Fruit fly (Drosophila melanogaster) whole organism, wandering third instar larva: Measurements from ENCODE around the gene CG17192.
A peak's percentile ranks its signal among the peaks of the same experiment; 100 is the strongest.

Source experiments
- Abd-B ChIP-seq: fragments of >200 bp; optimal IDR thresholded peaks from 2 replicates; lab custom pipeline; 2017; ENCODE audit warnings: missing biosample characterization, missing genetic modification characterization
- CG32264 ChIP-seq: fragments of 200-800 bp; sonication (Bioruptor generic); optimal IDR thresholded peaks from 2 replicates; lab custom pipeline; 2016; ENCODE audit warnings: missing biosample characterization, missing genetic modification characterization
- CG9705 ChIP-seq: fragments of 200-800 bp; sonication (Bioruptor generic); optimal IDR thresholded peaks from 2 replicates; lab custom pipeline; 2018; ENCODE audit warnings: missing biosample characterization, mild to moderate bottlenecking, missing genetic modification characterization
- Dfd ChIP-seq: fragments of >200 bp; optimal IDR thresholded peaks from 2 replicates; lab custom pipeline; 2017; ENCODE audit warnings: missing biosample characterization, missing genetic modification characterization
- Dif ChIP-seq: fragments of 200-275, 200-300 bp; sonication (Bioruptor generic); optimal IDR thresholded peaks from 2 replicates; lab custom pipeline; 2018; ENCODE audit warnings: missing biosample characterization, missing genetic modification characterization; ENCODE audit not compliant: partially characterized antibody
- HLH106 ChIP-seq: fragments of 200-800 bp; optimal IDR thresholded peaks from 3 replicates; lab custom pipeline; 2019; ENCODE audit warnings: missing biosample characterization, mild to moderate bottlenecking, missing genetic modification characterization, moderate library complexity
- Hnf4 ChIP-seq: fragments of 200-800 bp; sonication (Bioruptor generic); optimal IDR thresholded peaks from 2 replicates; lab custom pipeline; 2016; ENCODE audit warnings: missing biosample characterization, mild to moderate bottlenecking, missing genetic modification characterization
- Hr78 ChIP-seq: fragments of >200 bp; optimal IDR thresholded peaks from 2 replicates; lab custom pipeline; 2017; ENCODE audit warnings: missing biosample characterization, missing genetic modification characterization
- Hr83 ChIP-seq: fragments of 200-300 bp; sonication (Bioruptor generic); optimal IDR thresholded peaks from 2 replicates; lab custom pipeline; 2016; ENCODE audit warnings: missing biosample characterization, mild to moderate bottlenecking, missing genetic modification characterization, moderate library complexity; ENCODE audit not compliant: poor library complexity, severe bottlenecking
- Myc ChIP-seq: fragments of >200 bp; optimal IDR thresholded peaks from 2 replicates; lab custom pipeline; 2017
- OdsH ChIP-seq: fragments of 200-800 bp; sonication (Bioruptor generic); optimal IDR thresholded peaks from 2 replicates; lab custom pipeline; 2016; ENCODE audit warnings: missing biosample characterization, mild to moderate bottlenecking, missing genetic modification characterization
- Rel ChIP-seq, 2 experiments: fragments of 200-800 bp; sonication (Bioruptor generic) in 1 of 2; optimal IDR thresholded peaks; 2 replicates in 1 of 2; 3 replicates in 1 of 2; lab custom pipeline; 2016 to 2019; ENCODE audit warnings: mild to moderate bottlenecking in 2 of 2, missing biosample characterization in 2 of 2, missing genetic modification characterization in 2 of 2, moderate library complexity in 1 of 2
- Sp1 ChIP-seq: fragments of 200-800 bp; sonication (Bioruptor generic); optimal IDR thresholded peaks from 3 replicates; lab custom pipeline; 2019; ENCODE audit warnings: missing biosample characterization, mild to moderate bottlenecking, missing genetic modification characterization, moderate library complexity
- Vsx2 ChIP-seq: fragments of 200-300, 225-300 bp; sonication (Bioruptor generic); optimal IDR thresholded peaks from 2 replicates; lab custom pipeline; 2018; ENCODE audit warnings: missing biosample characterization, missing genetic modification characterization; ENCODE audit not compliant: partially characterized antibody
- brk ChIP-seq: fragments of 200-800 bp; sonication (Bioruptor generic); optimal IDR thresholded peaks from 2 replicates; lab custom pipeline; 2016; ENCODE audit warnings: missing biosample characterization, mild to moderate bottlenecking, missing genetic modification characterization
- dl ChIP-seq, 2 experiments: fragments of 175-275, 200-275 bp in 1 of 2; fragments of 200-275 bp in 1 of 2; sonication (Bioruptor generic); optimal IDR thresholded peaks; lab custom pipeline; 2018; ENCODE audit warnings: mild to moderate bottlenecking in 2 of 2, missing biosample characterization in 2 of 2, missing genetic modification characterization in 2 of 2, moderate library complexity in 2 of 2; ENCODE audit not compliant: partially characterized antibody in 2 of 2, insufficient read depth in 1 of 2
- dmrt93B ChIP-seq: fragments of 200-800 bp; sonication (Bioruptor generic); optimal IDR thresholded peaks from 2 replicates; lab custom pipeline; 2018; ENCODE audit warnings: missing biosample characterization, mild to moderate bottlenecking, missing genetic modification characterization
- dsf ChIP-seq: sonication (Bioruptor generic); optimal IDR thresholded peaks from 2 replicates; lab custom pipeline; 2016; ENCODE audit warnings: missing biosample characterization, missing genetic modification characterization, borderline replicate concordance
- foxo ChIP-seq, 2 experiments: fragments of 200-800 bp; sonication (Bioruptor generic); optimal IDR thresholded peaks; 2 replicates in 1 of 2; 3 replicates in 1 of 2; lab custom pipeline; 2016 to 2017; ENCODE audit warnings: missing biosample characterization in 2 of 2, missing genetic modification characterization in 2 of 2
- fru ChIP-seq: fragments of 200-800 bp; sonication (Bioruptor generic); optimal IDR thresholded peaks from 3 replicates; lab custom pipeline; 2016; ENCODE audit warnings: missing biosample characterization, mild to moderate bottlenecking, missing genetic modification characterization
- h ChIP-seq: fragments of 200-800 bp; sonication (Bioruptor generic); optimal IDR thresholded peaks from 3 replicates; lab custom pipeline; 2016; ENCODE audit warnings: missing biosample characterization, mild to moderate bottlenecking, missing genetic modification characterization
- jim ChIP-seq: fragments of 175-275, 200-325 bp; sonication (Bioruptor generic); optimal IDR thresholded peaks from 2 replicates; lab custom pipeline; 2016; ENCODE audit warnings: missing biosample characterization, mild to moderate bottlenecking, missing genetic modification characterization
- lola ChIP-seq: fragments of >200 bp; optimal IDR thresholded peaks from 2 replicates; lab custom pipeline; 2017; ENCODE audit warnings: missing biosample characterization, missing genetic modification characterization
- psq ChIP-seq: fragments of 200-800 bp; sonication (Bioruptor generic); optimal IDR thresholded peaks from 3 replicates; lab custom pipeline; 2017; ENCODE audit warnings: missing biosample characterization, mild to moderate bottlenecking, missing genetic modification characterization, moderate library complexity
- rgr ChIP-seq: fragments of 200-800 bp; sonication (Bioruptor generic); optimal IDR thresholded peaks from 3 replicates; lab custom pipeline; 2016; ENCODE audit warnings: missing biosample characterization, mild to moderate bottlenecking, missing genetic modification characterization
- sv ChIP-seq: fragments of 200-800 bp; sonication (Bioruptor generic); optimal IDR thresholded peaks from 3 replicates; lab custom pipeline; 2016; ENCODE audit warnings: missing biosample characterization, missing genetic modification characterization
- tai ChIP-seq: sonication (Bioruptor generic); optimal IDR thresholded peaks from 2 replicates; lab custom pipeline; 2016; ENCODE audit warnings: missing biosample characterization, missing genetic modification characterization
- woc ChIP-seq: sonication (Bioruptor generic); optimal IDR thresholded peaks from 2 replicates; lab custom pipeline; 2016; ENCODE audit warnings: missing biosample characterization, mild to moderate bottlenecking, missing genetic modification characterization

CG17192 gene

dm6 chr3R:26978241-26978640 lies 39.8 kb downstream of the CG17192 start, which contains the start of the genes CG14253 and CG46313:
Gene CG14253 (plus strand): TSS chr3R:26978541.
Gene CG46313 (plus strand): TSS chr3R:26978541.
- TF ChIP-seq Myc (lab: Kevin White, UChicago), result no peak
- no peak for TF ChIP-seq Rel (GFP tag; optimal IDR thresholded peaks at IDR 0.05; lab: Kevin White, UChicago)
- TF ChIP-seq Rel (tag; optimal IDR thresholded peaks at IDR 0.05; lab: Kevin White, UChicago), result no peak
- TF ChIP-seq Hr78, result no peak
- no peak for TF ChIP-seq CG9705 (GFP tag; lab: Kevin White, UChicago)
- no peak for TF ChIP-seq OdsH (GFP tag; lab: Kevin White, UChicago)
- no peak for TF ChIP-seq dsf (GFP tag; lab: Kevin White, UChicago)
- TF ChIP-seq Sp1, result no peak

- TF ChIP-seq brk (GFP tag; lab: Kevin White, UChicago) (no peak), Myc (lab: Kevin White, UChicago) (no peak), Hnf4 (GFP tag; lab: Kevin White, UChicago) (no peak), Hr83 (GFP tag; lab: Kevin White, UChicago) (no peak), Vsx2 (GFP tag; lab: Kevin White, UChicago) (no peak), h (GFP tag; lab: Kevin White, UChicago) (no peak), sv (GFP tag; lab: Kevin White, UChicago) (no peak), woc (GFP tag; lab: Kevin White, UChicago) (no peak), tai (no peak), Dif (no peak), jim (GFP tag; lab: Kevin White, UChicago) (no peak)
Observed at dm6 chr3R:26969743-26970142, 48.3 kb downstream of the CG17192 start.

dm6 chr3R:26968823-26969638 lies 49.1 kb downstream of the CG17192 start:
- TF ChIP-seq rgr (GFP tag; lab: Kevin White, UChicago) (peak; percentile 10), HLH106 (tag; lab: Kevin White, UChicago) (no peak), woc (GFP tag; lab: Kevin White, UChicago) (peak; percentile 6), Rel (GFP tag; optimal IDR thresholded peaks at IDR 0.05; lab: Kevin White, UChicago) (no peak), Rel (tag; optimal IDR thresholded peaks at IDR 0.05; lab: Kevin White, UChicago) (peak; percentile 83), Abd-B (GFP tag; lab: Kevin White, UChicago) (no peak), psq (GFP tag; lab: Kevin White, UChicago) (peak; percentile 84), Dif (peak; percentile 26)

dm6 chr3R:26968313-26968605 lies 49.8 kb downstream of the CG17192 start:
- TF ChIP-seq sv (GFP tag; lab: Kevin White, UChicago), result no peak
- TF ChIP-seq rgr (GFP tag; lab: Kevin White, UChicago), result peak; percentile 16
- TF ChIP-seq Dfd (GFP tag; lab: Kevin White, UChicago), result no peak
- TF ChIP-seq Hr78, result no peak
- TF ChIP-seq jim (GFP tag; lab: Kevin White, UChicago), result no peak
- peak; percentile 45 for TF ChIP-seq psq (GFP tag; lab: Kevin White, UChicago)
- TF ChIP-seq dl (GFP tag; optimal IDR thresholded peaks at IDR 0.05; lab: Kevin White, UChicago; ENCODE audit: insufficient read depth in 1 of 2, partially characterized antibody in 2 of 2), result no peak
- no peak for TF ChIP-seq Dif
- no peak for TF ChIP-seq CG32264 (GFP tag; lab: Kevin White, UChicago)
- TF ChIP-seq Rel (GFP tag; optimal IDR thresholded peaks at IDR 0.05; lab: Kevin White, UChicago), result no peak
- TF ChIP-seq Rel (tag; optimal IDR thresholded peaks at IDR 0.05; lab: Kevin White, UChicago), result no peak
- no peak for TF ChIP-seq CG9705 (GFP tag; lab: Kevin White, UChicago)
- TF ChIP-seq foxo (GFP tag; optimal IDR thresholded peaks at IDR 0.05; lab: Kevin White, UChicago), result peak in 1 of 2 experiments; percentile 35
- no peak for TF ChIP-seq brk (GFP tag; lab: Kevin White, UChicago)
- TF ChIP-seq lola, result no peak

DNA sequence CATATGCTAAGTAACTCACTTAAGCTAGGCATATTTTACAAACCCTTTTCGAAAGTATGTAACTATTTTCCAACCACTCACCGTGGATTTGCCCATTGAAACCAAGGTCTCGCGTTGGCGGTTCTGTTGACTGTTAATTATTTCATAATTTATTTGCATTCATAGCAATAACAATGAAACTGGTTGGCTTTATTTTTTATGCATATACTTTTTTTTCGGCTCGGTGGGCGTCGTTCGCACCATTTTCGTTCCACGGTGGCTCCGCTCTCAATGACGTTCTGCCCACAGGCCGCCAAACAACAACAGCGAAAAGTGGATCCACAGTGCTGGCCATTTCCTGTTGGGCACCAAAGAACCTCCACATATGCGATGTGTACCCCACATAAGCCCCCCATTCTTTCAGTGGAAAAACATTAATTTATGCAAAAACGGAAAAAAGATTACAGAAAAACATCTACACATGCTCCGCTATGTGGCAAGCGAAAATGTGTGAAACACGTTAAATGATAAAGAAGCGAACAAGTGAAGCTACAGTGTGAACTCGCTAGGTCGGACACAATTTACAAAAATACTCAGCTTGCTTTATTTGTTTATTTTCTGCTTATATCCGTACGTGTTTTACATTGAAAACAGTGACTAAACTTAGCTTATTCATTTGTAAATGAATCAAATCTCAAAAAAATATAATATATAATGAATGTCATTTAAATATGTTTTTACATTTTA lies 50.3 kb downstream of the CG17192 start:
- TF ChIP-seq foxo (GFP tag; optimal IDR thresholded peaks at IDR 0.05; lab: Kevin White, UChicago) (peak in 1 of 2 experiments; percentile 61), OdsH (GFP tag; lab: Kevin White, UChicago) (peak; percentile 49), Myc (lab: Kevin White, UChicago) (no peak), fru (no peak), rgr (GFP tag; lab: Kevin White, UChicago) (peak; percentile 35), jim (GFP tag; lab: Kevin White, UChicago) (no peak), CG9705 (GFP tag; lab: Kevin White, UChicago) (no peak), dmrt93B (no peak), Hr83 (GFP tag; lab: Kevin White, UChicago) (no peak), Dif (no peak), Sp1 (peak; percentile 57), woc (GFP tag; lab: Kevin White, UChicago) (peak; percentile 32), psq (GFP tag; lab: Kevin White, UChicago) (peak; percentile 63), lola (no peak), Rel (GFP tag; optimal IDR thresholded peaks at IDR 0.05; lab: Kevin White, UChicago) (no peak), Rel (tag; optimal IDR thresholded peaks at IDR 0.05; lab: Kevin White, UChicago) (no peak), Hnf4 (GFP tag; lab: Kevin White, UChicago) (peak; percentile 1), HLH106 (tag; lab: Kevin White, UChicago) (peak; percentile 46)
